Fruit fly (Drosophila melanogaster) whole organism, adult: Measurements from ENCODE around the gene Mct1.

ENCODE experiments used
- CG14711 ChIP-seq: fragments of 200-800 bp; sonication (Bioruptor generic); optimal IDR thresholded peaks from 2 replicates; lab custom pipeline; 2018; ENCODE audit warnings: missing biosample characterization, mild to moderate bottlenecking, missing genetic modification characterization, moderate library complexity
- CG33017 ChIP-seq: fragments of 200-800 bp; sonication (Bioruptor generic); optimal IDR thresholded peaks from 2 replicates; lab custom pipeline; 2018; ENCODE audit warnings: missing biosample characterization, mild to moderate bottlenecking, missing genetic modification characterization, moderate library complexity
- CG7045 ChIP-seq: fragments of 200-800 bp; sonication (Bioruptor generic); optimal IDR thresholded peaks from 2 replicates; lab custom pipeline; 2017; ENCODE audit warnings: missing biosample characterization, mild to moderate bottlenecking, missing genetic modification characterization
- CG7101 ChIP-seq: fragments of 200-800 bp; sonication (Bioruptor generic); optimal IDR thresholded peaks from 2 replicates; lab custom pipeline; 2018; ENCODE audit warnings: missing biosample characterization, mild to moderate bottlenecking, missing genetic modification characterization, moderate library complexity
- Clk ChIP-seq: fragments of 200-800 bp; sonication (Bioruptor generic); optimal IDR thresholded peaks from 2 replicates; lab custom pipeline; 2017; ENCODE audit warnings: missing biosample characterization, missing genetic modification characterization
- bab1 ChIP-seq: fragments of 200-800 bp; sonication (Bioruptor generic); optimal IDR thresholded peaks from 3 replicates; lab custom pipeline; 2019; ENCODE audit warnings: missing biosample characterization, mild to moderate bottlenecking, missing genetic modification characterization, moderate library complexity
- cic ChIP-seq: fragments of 200-800 bp; sonication (Bioruptor generic); optimal IDR thresholded peaks from 2 replicates; lab custom pipeline; 2017; ENCODE audit warnings: missing biosample characterization, mild to moderate bottlenecking, missing genetic modification characterization, moderate library complexity
- kay ChIP-seq: fragments of 200-800 bp; sonication (Bioruptor generic); peaks from one replicate; lab custom pipeline; 2016; ENCODE audit warnings: missing biosample characterization, missing genetic modification characterization, borderline replicate concordance
- pad ChIP-seq: fragments of 200-800 bp; sonication (Bioruptor generic); optimal IDR thresholded peaks from 3 replicates; lab custom pipeline; 2017; ENCODE audit warnings: missing biosample characterization, missing genetic modification characterization, mild to moderate bottlenecking, moderate library complexity, missing genetic modification reagents
- toe ChIP-seq: fragments of 200-800 bp; sonication (Bioruptor generic); optimal IDR thresholded peaks from 2 replicates; lab custom pipeline; 2016; ENCODE audit warnings: missing biosample characterization, missing genetic modification characterization

DNA sequence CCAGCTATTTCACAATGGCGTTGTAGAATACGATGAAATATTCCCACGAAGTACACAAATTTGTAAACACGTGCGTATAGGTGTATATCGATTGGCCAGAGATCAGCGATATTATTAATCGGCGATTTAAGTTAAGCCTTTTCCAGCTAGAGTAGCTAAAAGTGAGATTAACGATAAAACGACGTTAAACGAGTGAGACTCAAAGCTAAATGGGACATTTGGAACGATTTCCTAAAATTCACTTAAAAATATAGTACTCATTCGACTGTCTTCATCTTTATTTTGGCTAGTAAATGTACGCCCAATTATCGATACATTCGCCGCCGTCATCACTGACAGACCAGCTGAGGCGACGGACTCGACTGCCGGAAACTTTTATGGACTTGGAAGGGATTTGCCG is 4.4 kb upstream of the Mct1 start, which contains the start of the genes Nmd3 and CG17776:
- TF ChIP-seq bab1 (GFP tag; lab: Kevin White, UChicago) (peak; percentile 45), CG7045 (GFP tag; lab: Kevin White, UChicago) (no peak), kay (GFP tag; lab: Kevin White, UChicago) (no peak), cic (GFP tag; lab: Kevin White, UChicago) (peak; percentile 13), pad (GFP tag; lab: Kevin White, UChicago) (no peak), toe (GFP tag; lab: Kevin White, UChicago) (no peak), CG7101 (tag; lab: Kevin White, UChicago) (peak; percentile 24), CG33017 (tag; lab: Kevin White, UChicago) (no peak), CG14711 (tag; lab: Kevin White, UChicago) (no peak), Clk (GFP tag; lab: Kevin White, UChicago) (no peak)
